Fruit fly (Drosophila melanogaster) whole organism, adult: ENCODE results near the gene witty.
A peak's percentile ranks its signal among the peaks of the same experiment; 100 is the strongest.

ENCODE experiments used
- CG11617 ChIP-seq: fragments of 200-800 bp; sonication (Bioruptor generic); optimal IDR thresholded peaks from 2 replicates; lab custom pipeline; 2017; ENCODE audit warnings: mild to moderate bottlenecking, missing biosample characterization, missing genetic modification reagents, missing genetic modification characterization
- CG12768 ChIP-seq: fragments of 200-800 bp; sonication (Bioruptor generic); optimal IDR thresholded peaks from 2 replicates; lab custom pipeline; 2017; ENCODE audit warnings: missing biosample characterization, missing genetic modification characterization, mild to moderate bottlenecking, moderate library complexity, missing genetic modification reagents
- CG14711 ChIP-seq: fragments of 200-800 bp; sonication (Bioruptor generic); optimal IDR thresholded peaks from 2 replicates; lab custom pipeline; 2018; ENCODE audit warnings: missing biosample characterization, mild to moderate bottlenecking, missing genetic modification characterization, moderate library complexity
- CG1620 ChIP-seq: fragments of 200-800 bp; sonication (Bioruptor generic); optimal IDR thresholded peaks from 2 replicates; lab custom pipeline; 2016; ENCODE audit warnings: missing biosample characterization, missing genetic modification characterization
- CG33017 ChIP-seq: fragments of 200-800 bp; sonication (Bioruptor generic); optimal IDR thresholded peaks from 2 replicates; lab custom pipeline; 2018; ENCODE audit warnings: missing biosample characterization, mild to moderate bottlenecking, missing genetic modification characterization, moderate library complexity
- CG5204 ChIP-seq: fragments of 200-800 bp; sonication (Bioruptor generic); optimal IDR thresholded peaks from 2 replicates; lab custom pipeline; 2016; ENCODE audit warnings: missing biosample characterization, missing genetic modification characterization
- CG7045 ChIP-seq: fragments of 200-800 bp; sonication (Bioruptor generic); optimal IDR thresholded peaks from 2 replicates; lab custom pipeline; 2017; ENCODE audit warnings: missing biosample characterization, mild to moderate bottlenecking, missing genetic modification characterization
- CG7101 ChIP-seq: fragments of 200-800 bp; sonication (Bioruptor generic); optimal IDR thresholded peaks from 2 replicates; lab custom pipeline; 2018; ENCODE audit warnings: missing biosample characterization, mild to moderate bottlenecking, missing genetic modification characterization, moderate library complexity
- Clk ChIP-seq: fragments of 200-800 bp; sonication (Bioruptor generic); optimal IDR thresholded peaks from 2 replicates; lab custom pipeline; 2017; ENCODE audit warnings: missing biosample characterization, missing genetic modification characterization
- Crg-1 ChIP-seq: fragments of 200-800 bp; sonication (Bioruptor generic); optimal IDR thresholded peaks from 2 replicates; lab custom pipeline; 2016; ENCODE audit warnings: missing biosample characterization, missing genetic modification characterization
- Hr96 ChIP-seq: fragments of 200-800 bp; sonication (Bioruptor generic); optimal IDR thresholded peaks from 2 replicates; lab custom pipeline; 2016; ENCODE audit warnings: missing biosample characterization, missing genetic modification characterization
- Mnt ChIP-seq: fragments of 200-800 bp; sonication (Bioruptor generic); optimal IDR thresholded peaks from 2 replicates; lab custom pipeline; 2016; ENCODE audit warnings: missing biosample characterization, mild to moderate bottlenecking, missing genetic modification characterization
- bab1 ChIP-seq: fragments of 200-800 bp; sonication (Bioruptor generic); optimal IDR thresholded peaks from 3 replicates; lab custom pipeline; 2019; ENCODE audit warnings: missing biosample characterization, mild to moderate bottlenecking, missing genetic modification characterization, moderate library complexity
- cic ChIP-seq: fragments of 200-800 bp; sonication (Bioruptor generic); optimal IDR thresholded peaks from 2 replicates; lab custom pipeline; 2017; ENCODE audit warnings: missing biosample characterization, mild to moderate bottlenecking, missing genetic modification characterization, moderate library complexity
- cnc ChIP-seq, 2 experiments: fragments of >200 bp; optimal IDR thresholded peaks; 2 replicates each; lab custom pipeline; 2017
- kay ChIP-seq: fragments of 200-800 bp; sonication (Bioruptor generic); peaks from one replicate; lab custom pipeline; 2016; ENCODE audit warnings: missing biosample characterization, missing genetic modification characterization, borderline replicate concordance
- ovo ChIP-seq: fragments of 200-800 bp; sonication (Bioruptor generic); optimal IDR thresholded peaks from 2 replicates; lab custom pipeline; 2016; ENCODE audit warnings: missing biosample characterization, missing genetic modification characterization
- pad ChIP-seq: fragments of 200-800 bp; sonication (Bioruptor generic); optimal IDR thresholded peaks from 3 replicates; lab custom pipeline; 2017; ENCODE audit warnings: missing biosample characterization, missing genetic modification characterization, mild to moderate bottlenecking, moderate library complexity, missing genetic modification reagents
- tj ChIP-seq: fragments of 200-800 bp; sonication (Bioruptor generic); optimal IDR thresholded peaks from 3 replicates; lab custom pipeline; 2017; ENCODE audit warnings: missing biosample characterization, mild to moderate bottlenecking, missing genetic modification characterization, moderate library complexity
- toe ChIP-seq: fragments of 200-800 bp; sonication (Bioruptor generic); optimal IDR thresholded peaks from 2 replicates; lab custom pipeline; 2016; ENCODE audit warnings: missing biosample characterization, missing genetic modification characterization

Gene witty

DNA sequence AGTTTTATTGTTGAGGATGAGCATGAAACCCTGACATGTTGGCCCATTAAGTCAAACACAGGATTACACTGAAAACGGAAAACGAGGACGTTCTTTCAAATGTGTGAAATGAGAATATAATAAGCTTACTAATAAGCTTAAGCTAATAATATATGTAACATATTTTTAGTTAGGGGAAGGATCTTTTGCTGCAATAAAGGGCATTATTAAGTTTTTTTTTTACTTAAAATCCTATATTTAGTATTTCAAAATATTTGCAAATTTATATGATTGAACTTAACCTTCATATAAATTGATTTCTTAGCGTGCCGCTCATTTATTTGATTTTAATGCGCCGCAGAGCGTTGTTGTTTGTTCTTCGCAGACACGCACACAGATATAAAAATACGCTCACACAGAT is 4.9 kb upstream of the witty start:
- TF ChIP-seq kay (GFP tag; lab: Kevin White, UChicago) (no peak), CG14711 (tag; lab: Kevin White, UChicago) (no peak), CG5204 (GFP tag; lab: Kevin White, UChicago) (no peak), tj (no peak), CG7045 (no peak), CG33017 (tag; lab: Kevin White, UChicago) (no peak), ovo (GFP tag; lab: Kevin White, UChicago) (no peak), Mnt (GFP tag; lab: Kevin White, UChicago) (no peak), cnc (optimal IDR thresholded peaks at IDR 0.05; lab: Kevin White, UChicago) (no peak), CG7101 (tag; lab: Kevin White, UChicago) (no peak), CG1620 (GFP tag; lab: Kevin White, UChicago) (no peak), CG12768 (GFP tag; lab: Kevin White, UChicago) (no peak), cic (GFP tag; lab: Kevin White, UChicago) (no peak), bab1 (GFP tag; lab: Kevin White, UChicago) (no peak), toe (GFP tag; lab: Kevin White, UChicago) (no peak), pad (GFP tag; lab: Kevin White, UChicago) (no peak), CG11617 (GFP tag; lab: Kevin White, UChicago) (no peak)

DNA sequence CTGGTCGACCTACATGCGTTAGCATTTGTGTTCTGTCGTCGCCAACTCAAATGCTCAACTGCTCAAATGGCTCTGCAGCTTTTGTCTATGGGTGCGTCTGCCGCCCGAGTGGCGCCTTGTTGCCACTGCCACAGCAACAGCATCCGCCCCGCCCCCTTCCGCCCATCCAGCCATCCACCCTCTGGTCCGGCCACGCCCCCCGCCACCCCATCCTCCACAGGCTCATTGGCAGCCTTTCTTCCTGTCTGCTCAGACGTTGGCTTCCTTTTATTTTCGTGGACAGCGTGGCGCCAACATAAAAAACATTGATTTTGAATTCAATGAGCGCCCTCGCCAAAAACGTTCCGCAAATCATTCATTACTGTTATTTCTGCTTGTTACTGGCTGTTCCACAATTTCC is 4.5 kb upstream of the witty start:
- no peak for TF ChIP-seq CG7101 (tag; lab: Kevin White, UChicago)
- no peak for TF ChIP-seq CG7045
- no peak for TF ChIP-seq tj
- no peak for TF ChIP-seq CG12768 (GFP tag; lab: Kevin White, UChicago)
- TF ChIP-seq CG33017 (tag; lab: Kevin White, UChicago), result no peak
- TF ChIP-seq ovo (GFP tag; lab: Kevin White, UChicago), result no peak
- no peak for TF ChIP-seq CG11617 (GFP tag; lab: Kevin White, UChicago)
- no peak for TF ChIP-seq CG5204 (GFP tag; lab: Kevin White, UChicago)
- TF ChIP-seq cnc (optimal IDR thresholded peaks at IDR 0.05; lab: Kevin White, UChicago), result no peak
- TF ChIP-seq CG1620 (GFP tag; lab: Kevin White, UChicago), result no peak
- no peak for TF ChIP-seq Crg-1 (GFP tag; lab: Kevin White, UChicago)
- TF ChIP-seq Mnt (GFP tag; lab: Kevin White, UChicago), result no peak
- TF ChIP-seq pad (GFP tag; lab: Kevin White, UChicago), result no peak
- no peak for TF ChIP-seq Clk
- TF ChIP-seq toe (GFP tag; lab: Kevin White, UChicago), result no peak

DNA sequence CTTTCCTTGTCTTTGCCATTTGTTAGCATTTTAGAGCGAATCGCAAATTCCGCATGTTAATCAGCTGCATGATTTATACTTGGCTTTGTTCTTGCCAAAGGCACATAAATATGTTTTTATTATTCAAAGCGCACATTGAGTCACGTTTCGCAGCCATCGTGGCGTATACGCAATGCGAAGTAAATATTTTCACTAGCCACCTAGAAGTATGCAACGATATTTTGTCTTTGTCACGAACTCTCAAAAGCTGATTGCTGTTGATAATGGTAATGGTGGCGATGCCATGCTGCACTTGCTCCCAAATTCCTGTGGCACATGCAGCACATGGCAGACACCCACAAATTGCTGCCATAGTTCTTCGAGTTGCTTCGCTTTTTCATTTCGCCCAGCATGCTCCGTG is 3.4 kb upstream of the witty start:
- TF ChIP-seq CG7045 (no peak), bab1 (GFP tag; lab: Kevin White, UChicago) (peak; percentile 20)

DNA sequence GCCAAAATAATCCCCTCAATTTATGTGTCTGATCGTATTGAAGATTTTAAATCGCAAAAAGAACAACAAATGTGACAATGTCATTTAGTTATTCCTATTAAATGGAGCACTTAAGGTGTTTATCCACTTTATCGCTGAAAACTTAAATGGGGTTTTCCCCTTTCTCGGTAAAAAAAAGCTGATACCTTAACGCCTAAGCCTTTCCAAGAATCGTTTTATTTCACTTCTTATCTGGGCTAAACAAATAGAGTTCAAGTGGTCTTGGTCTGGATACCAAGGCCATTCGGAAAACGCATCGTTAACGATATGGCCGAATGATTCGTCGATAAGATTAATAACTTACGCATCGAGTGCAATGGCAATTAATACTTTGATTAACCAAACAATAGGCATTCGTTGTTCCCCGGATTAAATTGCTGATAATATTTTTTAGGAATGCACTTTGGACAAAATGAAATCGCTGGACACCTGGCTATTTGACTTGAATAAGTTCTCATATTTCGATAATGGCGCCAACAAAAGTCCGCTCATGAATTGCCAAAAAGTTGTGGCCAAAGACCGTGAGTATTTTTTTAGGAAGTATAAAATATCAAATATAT is 1.8 kb downstream of the witty start:
- no peak for TF ChIP-seq toe (GFP tag; lab: Kevin White, UChicago)
- no peak for TF ChIP-seq CG5204 (GFP tag; lab: Kevin White, UChicago)
- no peak for TF ChIP-seq Clk
- TF ChIP-seq Crg-1 (GFP tag; lab: Kevin White, UChicago), result no peak
- no peak for TF ChIP-seq ovo (GFP tag; lab: Kevin White, UChicago)

DNA sequence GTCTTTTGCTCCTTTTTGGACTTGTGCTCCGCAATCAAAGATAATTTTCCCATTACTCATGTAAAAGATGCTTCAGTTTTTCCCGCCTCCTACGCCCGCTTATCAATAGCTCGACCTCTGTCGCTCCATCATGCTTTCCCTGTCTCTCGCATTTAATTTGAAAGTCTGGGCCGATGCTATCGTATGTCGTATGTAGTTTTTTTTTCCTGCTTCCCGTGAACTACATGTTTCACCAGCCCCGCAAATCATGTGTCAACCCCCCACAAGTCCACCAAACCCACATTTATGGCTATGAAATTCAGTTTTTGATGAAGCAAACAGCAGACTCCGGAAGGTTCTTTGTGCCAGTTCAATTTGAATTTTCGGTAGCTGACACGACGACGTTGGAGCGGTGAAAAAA is 4.3 kb downstream of the witty start, which contains the start of gene CG14273:
TSS of gene CG14273 (plus strand) at position 301 of the 400 bp plus-strand sequence.
- TF ChIP-seq cic (GFP tag; lab: Kevin White, UChicago) (no peak), kay (GFP tag; lab: Kevin White, UChicago) (no peak), Clk (no peak), Mnt (GFP tag; lab: Kevin White, UChicago) (no peak), tj (no peak), CG12768 (GFP tag; lab: Kevin White, UChicago) (no peak)

DNA sequence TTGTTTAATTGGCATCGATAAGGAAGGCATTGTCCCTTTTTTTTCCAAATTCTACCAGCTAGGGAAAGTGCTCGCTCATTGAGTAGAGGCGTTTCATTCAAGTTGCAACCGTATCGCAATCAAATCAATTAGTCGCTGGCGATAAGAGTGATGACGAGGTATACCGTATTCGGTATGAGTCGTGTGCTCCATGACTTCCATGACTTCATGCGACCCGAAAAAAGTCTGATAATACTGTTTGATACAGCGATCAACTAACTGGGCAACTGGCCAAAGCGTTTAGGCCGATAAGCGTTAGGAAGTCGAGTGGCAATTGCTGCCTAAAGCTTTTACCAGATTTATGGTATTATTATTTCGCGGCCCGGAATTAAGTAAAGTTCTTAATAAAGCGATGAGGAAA is 6.4 kb downstream of the witty start:
- peak; percentile 71 for TF ChIP-seq cic (GFP tag; lab: Kevin White, UChicago)
- TF ChIP-seq CG12768 (GFP tag; lab: Kevin White, UChicago), result no peak

DNA sequence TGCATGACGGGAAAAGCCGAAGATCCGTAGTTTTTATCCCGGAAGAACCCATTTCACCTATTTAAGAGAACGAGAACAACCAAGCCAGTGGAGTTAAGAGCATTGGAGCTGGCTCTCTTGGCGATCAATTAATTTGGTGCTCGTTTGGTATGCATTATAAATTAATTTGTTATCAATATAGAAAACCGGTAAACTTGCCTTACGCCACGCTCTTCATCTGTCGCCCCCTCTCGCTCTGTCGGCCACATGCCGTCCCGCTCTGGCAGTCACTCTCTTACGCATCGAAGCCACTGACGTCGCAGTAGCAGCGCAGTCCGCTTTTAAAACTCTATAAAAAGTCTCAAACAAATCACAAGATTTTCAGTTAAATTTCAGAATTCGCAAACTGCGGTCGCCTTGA is 8.2 kb downstream of the witty start, which contains the start of gene CG7778:
TSS of gene CG7778 (plus strand) at position 361 of the 400 bp plus-strand sequence.
- TF ChIP-seq CG11617 (GFP tag; lab: Kevin White, UChicago) (no peak), toe (GFP tag; lab: Kevin White, UChicago) (no peak), ovo (GFP tag; lab: Kevin White, UChicago) (no peak), Hr96 (GFP tag; lab: Kevin White, UChicago) (no peak), tj (no peak), CG7101 (tag; lab: Kevin White, UChicago) (no peak), Mnt (GFP tag; lab: Kevin White, UChicago) (no peak), kay (GFP tag; lab: Kevin White, UChicago) (no peak), CG1620 (GFP tag; lab: Kevin White, UChicago) (no peak), Crg-1 (GFP tag; lab: Kevin White, UChicago) (no peak), bab1 (GFP tag; lab: Kevin White, UChicago) (no peak), CG12768 (GFP tag; lab: Kevin White, UChicago) (no peak), cic (GFP tag; lab: Kevin White, UChicago) (no peak)
